Worm (Caenorhabditis elegans): ENCODE measurements around the gene C50A2.3.

DNA sequence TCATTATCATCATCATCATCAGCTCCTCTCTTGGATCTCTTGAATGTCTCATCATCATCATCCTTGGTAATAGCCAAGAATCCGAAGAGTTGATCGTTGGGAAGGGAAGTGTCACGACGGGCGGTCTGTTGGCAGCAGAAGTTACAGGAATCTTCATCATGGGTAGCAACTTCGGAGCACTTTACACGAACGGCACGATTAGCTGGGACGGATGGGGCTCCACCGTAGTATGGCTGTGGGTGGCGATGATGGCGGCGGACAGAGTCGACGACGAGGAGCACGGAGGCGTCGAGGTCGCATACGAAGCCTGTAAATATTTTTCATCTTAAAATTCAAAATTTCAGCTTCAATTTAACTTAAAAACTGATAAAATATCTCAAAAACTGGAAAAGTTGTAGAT, 34.5 kb downstream of the C50A2.3 start:
- TF ChIP-seq ztf-11 (tag; optimal IDR thresholded peaks at IDR 0.05) = no peak
- TF ChIP-seq lin-13 (tag; optimal IDR thresholded peaks at IDR 0.05) = no peak
- no peak for TF ChIP-seq mep-1 (tag; optimal IDR thresholded peaks at IDR 0.05)
- TF ChIP-seq nhr-28 (tag; optimal IDR thresholded peaks at IDR 0.05) = no peak
- TF ChIP-seq unc-62 (GFP tag; optimal IDR thresholded peaks at IDR 0.05) = no peak
- TF ChIP-seq snpc-4 (tag; optimal IDR thresholded peaks at IDR 0.05) = no peak
- no peak for TF ChIP-seq elt-3 (tag; optimal IDR thresholded peaks at IDR 0.05)
- TF ChIP-seq unc-39 (tag; optimal IDR thresholded peaks at IDR 0.05) = no peak
- TF ChIP-seq mls-2 (tag; optimal IDR thresholded peaks at IDR 0.05) = no peak
- no peak for TF ChIP-seq pha-4 (tag; optimal IDR thresholded peaks at IDR 0.05)
- no peak for TF ChIP-seq nhr-237 (tag; optimal IDR thresholded peaks at IDR 0.05)
